Fruit fly (Drosophila melanogaster): ENCODE results near the gene odd.
A peak's percentile ranks its signal among the peaks of the same experiment; 100 is the strongest.

Gene odd

dm6 chr2L:3559647-3560046 is 46.9 kb downstream of the odd start (continued):
- TF ChIP-seq lz (GFP tag; optimal IDR thresholded peaks at IDR 0.05) (peak; percentile 11), Gug (GFP tag; IDR thresholded peaks at IDR 0.05) (no peak), Smox (GFP tag; optimal IDR thresholded peaks at IDR 0.05) (peak; percentile 42), fd59A (GFP tag; optimal IDR thresholded peaks at IDR 0.05) (peak; percentile 6), Sox14 (GFP tag; optimal IDR thresholded peaks at IDR 0.05) (no peak), CG11902 (GFP tag; optimal IDR thresholded peaks at IDR 0.05) (no peak), Lpt (GFP tag; optimal IDR thresholded peaks at IDR 0.05) (no peak), Eip78C (GFP tag) (peak; percentile 57), Eip75B (GFP tag; optimal IDR thresholded peaks at IDR 0.05) (no peak), CG7368 (GFP tag; optimal IDR thresholded peaks at IDR 0.05) (no peak), dac (GFP tag; optimal IDR thresholded peaks at IDR 0.05) (no peak), Ets21C (GFP tag; optimal IDR thresholded peaks at IDR 0.05) (no peak), Ets96B (tag; optimal IDR thresholded peaks at IDR 0.05) (peak; percentile 43), pdm3 (GFP tag; optimal IDR thresholded peaks at IDR 0.05) (peak; percentile 46), CG32006 (GFP tag; optimal IDR thresholded peaks at IDR 0.05) (no peak), dsx (GFP tag; optimal IDR thresholded peaks at IDR 0.05; ENCODE audit: poor library complexity, severe bottlenecking) (no peak), CG16779 (tag; optimal IDR thresholded peaks at IDR 0.05) (no peak), Hr4 (GFP tag; optimal IDR thresholded peaks at IDR 0.05) (no peak), CG15336 (GFP tag; IDR thresholded peaks at IDR 0.05) (no peak), Hr38 (GFP tag; optimal IDR thresholded peaks at IDR 0.05) (no peak), svp (GFP tag) (peak; percentile 56), CG6792 (GFP tag; optimal IDR thresholded peaks at IDR 0.05) (peak; percentile 5), CG8632 (GFP tag; optimal IDR thresholded peaks at IDR 0.05) (no peak), CG6276 (GFP tag; optimal IDR thresholded peaks at IDR 0.05) (no peak), Hr39 (GFP tag; optimal IDR thresholded peaks at IDR 0.05) (no peak), CG6854 (GFP tag; optimal IDR thresholded peaks at IDR 0.05) (no peak), CG3032 (tag; optimal IDR thresholded peaks at IDR 0.05) (peak; percentile 14), net (GFP tag; optimal IDR thresholded peaks at IDR 0.05) (no peak)

dm6 chr2L:3558299-3558698 is 48.3 kb downstream of the odd start:
- TF ChIP-seq Ets21C (GFP tag; optimal IDR thresholded peaks at IDR 0.05) (no peak), dac (GFP tag; optimal IDR thresholded peaks at IDR 0.05) (no peak), Sox14 (GFP tag; optimal IDR thresholded peaks at IDR 0.05) (no peak), cyc (GFP tag; optimal IDR thresholded peaks at IDR 0.05) (peak; percentile 14), CG8632 (GFP tag; optimal IDR thresholded peaks at IDR 0.05) (no peak), CG34406 (GFP tag; optimal IDR thresholded peaks at IDR 0.05) (peak; percentile 9), spab (GFP tag; optimal IDR thresholded peaks at IDR 0.05) (peak; percentile 12), CG8319 (GFP tag; optimal IDR thresholded peaks at IDR 0.05) (no peak), CG4318 (GFP tag; optimal IDR thresholded peaks at IDR 0.05) (no peak), Ets96B (tag; optimal IDR thresholded peaks at IDR 0.05) (peak; percentile 52), CG6808 (GFP tag; optimal IDR thresholded peaks at IDR 0.05) (peak; percentile 11), Eip78C (GFP tag) (peak; percentile 46), CG15336 (GFP tag; IDR thresholded peaks at IDR 0.05) (no peak), topi (GFP tag; optimal IDR thresholded peaks at IDR 0.05) (peak; percentile 32), CG3032 (tag; optimal IDR thresholded peaks at IDR 0.05) (peak; percentile 52), CG10669 (GFP tag; optimal IDR thresholded peaks at IDR 0.05) (peak; percentile 51), CG6163 (GFP tag; IDR thresholded peaks at IDR 0.05) (no peak), svp (GFP tag) (peak; percentile 37), CG11902 (GFP tag; optimal IDR thresholded peaks at IDR 0.05) (peak; percentile 12)

dm6 chr2L:3557471-3557870 is 49.1 kb downstream of the odd start:
- TF ChIP-seq CG6854 (GFP tag; optimal IDR thresholded peaks at IDR 0.05) (no peak), Blimp-1 (GFP tag; optimal IDR thresholded peaks at IDR 0.05) (no peak), Smox (GFP tag; optimal IDR thresholded peaks at IDR 0.05) (no peak), CG6276 (GFP tag; optimal IDR thresholded peaks at IDR 0.05) (peak; percentile 15), Eip93F (GFP tag; optimal IDR thresholded peaks at IDR 0.05) (no peak), Gug (GFP tag; IDR thresholded peaks at IDR 0.05) (peak; percentile 32; the same call in 1 of the 2 replicates), Ets96B (tag; optimal IDR thresholded peaks at IDR 0.05) (peak; percentile 72), CG4318 (GFP tag; optimal IDR thresholded peaks at IDR 0.05) (peak; percentile 18), Eip78C (GFP tag) (peak; percentile 89), CG6808 (GFP tag; optimal IDR thresholded peaks at IDR 0.05) (peak; percentile 40), CG11902 (GFP tag; optimal IDR thresholded peaks at IDR 0.05) (no peak), ss (GFP tag; optimal IDR thresholded peaks at IDR 0.05) (peak in 1 of 2 experiments; percentile 59), net (GFP tag; optimal IDR thresholded peaks at IDR 0.05) (peak; percentile 53), eg (GFP tag; IDR thresholded peaks at IDR 0.05) (0 out of 3 replicates have a peak, but pooled peaks have one; percentile 15), Sox102F (GFP tag; optimal IDR thresholded peaks at IDR 0.05) (no peak), CG8632 (GFP tag; optimal IDR thresholded peaks at IDR 0.05) (peak; percentile 31), fkh (GFP tag; optimal IDR thresholded peaks at IDR 0.05) (no peak), CG10669 (GFP tag; optimal IDR thresholded peaks at IDR 0.05) (peak; percentile 47), CG9139 (GFP tag; optimal IDR thresholded peaks at IDR 0.05) (no peak), spab (GFP tag; optimal IDR thresholded peaks at IDR 0.05) (peak; percentile 15), CG6163 (GFP tag; IDR thresholded peaks at IDR 0.05) (peak; percentile 61; the same call in 1 of the 3 replicates), Lpt (GFP tag; optimal IDR thresholded peaks at IDR 0.05) (peak; percentile 16), CG8119 (GFP tag; IDR thresholded peaks at IDR 0.05) (peak; percentile 53; the same call in 2 of the 3 replicates), CG11294 (GFP tag; IDR thresholded peaks at IDR 0.05) (no peak), Ets21C (GFP tag; optimal IDR thresholded peaks at IDR 0.05) (no peak), CG16779 (tag; optimal IDR thresholded peaks at IDR 0.05) (no peak)
